Worm (Caenorhabditis elegans) whole organism, mixed stage, embryonic: ENCODE data around the gene gst-23.

Experiments used
- ces-1 ChIP-seq: fragments of 150-350 bp; optimal IDR thresholded peaks from 2 replicates; lab custom pipeline; 2014; ENCODE audit warnings: missing biosample characterization, missing genetic modification reagents, missing genetic modification characterization
- elt-3 ChIP-seq: fragments of 150-350 bp; optimal IDR thresholded peaks from 2 replicates; lab custom pipeline; 2014; ENCODE audit warnings: missing biosample characterization, missing genetic modification characterization
- ham-2 ChIP-seq: fragments of 200-800 bp; sonication (Bioruptor generic); optimal IDR thresholded peaks from 2 replicates; lab custom pipeline; 2018; ENCODE audit warnings: mild to moderate bottlenecking, missing genetic modification characterization, missing compliant biosample characterization
- lin-13 ChIP-seq: fragments of 150-350 bp; optimal IDR thresholded peaks from 2 replicates; lab custom pipeline; 2014; ENCODE audit warnings: missing biosample characterization, missing genetic modification characterization
- nhr-237 ChIP-seq: fragments of 150-350 bp; optimal IDR thresholded peaks from 2 replicates; lab custom pipeline; 2014; ENCODE audit warnings: missing biosample characterization, missing genetic modification characterization
- nhr-76 ChIP-seq: sonication (generic microtip); optimal IDR thresholded peaks from 2 replicates; lab custom pipeline; 2017; ENCODE audit warnings: missing biosample characterization, missing genetic modification characterization
- snpc-4 ChIP-seq: fragments of 150-350 bp; optimal IDR thresholded peaks from 2 replicates; lab custom pipeline; 2014; ENCODE audit warnings: missing biosample characterization, missing genetic modification characterization
- tbx-8 ChIP-seq: fragments of 200-800 bp; sonication (Bioruptor generic); optimal IDR thresholded peaks from 2 replicates; lab custom pipeline; 2018; ENCODE audit warnings: mild to moderate bottlenecking, missing genetic modification characterization, moderate library complexity, missing compliant biosample characterization
- unc-39 ChIP-seq: fragments of 150-350 bp; optimal IDR thresholded peaks from 2 replicates; lab custom pipeline; 2014; ENCODE audit warnings: missing biosample characterization, missing genetic modification characterization
- unc-62 ChIP-seq: fragments of 150-350 bp; optimal IDR thresholded peaks from 2 replicates; lab custom pipeline; 2014; ENCODE audit warnings: missing biosample characterization, missing genetic modification reagents, missing genetic modification characterization
- ztf-11 ChIP-seq: fragments of 150-350 bp; optimal IDR thresholded peaks from 2 replicates; lab custom pipeline; 2014; ENCODE audit warnings: missing biosample characterization, missing genetic modification characterization

DNA sequence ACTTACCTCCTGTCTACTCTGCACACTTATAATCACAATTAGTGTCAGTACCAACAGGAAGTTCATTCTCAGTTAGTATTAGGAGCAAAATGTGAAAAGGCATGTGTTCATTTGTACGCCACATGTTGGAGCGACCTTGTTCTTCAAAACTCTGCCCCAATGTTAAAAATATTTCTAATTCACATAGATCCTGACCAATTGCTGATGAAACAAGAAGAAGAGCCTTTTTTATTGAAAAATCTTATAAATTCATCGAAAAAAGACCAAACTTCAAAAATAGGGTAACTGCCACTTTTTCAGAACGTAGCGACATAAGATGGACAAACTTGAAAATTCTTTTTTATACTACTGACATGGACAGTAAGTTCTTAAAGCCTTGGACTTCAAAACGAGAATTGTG is 23.1 kb downstream of the gst-23 start, which contains the start of gene T28A11.17:
- TF ChIP-seq unc-62 (GFP tag; lab: Kevin White, UChicago) = no peak
- TF ChIP-seq snpc-4 (tag; lab: Kevin White, UChicago) = no peak
- no peak for TF ChIP-seq ces-1 (GFP tag; lab: Kevin White, UChicago)
- no peak for TF ChIP-seq elt-3 (tag; lab: Kevin White, UChicago)
- no peak for TF ChIP-seq nhr-76 (tag; lab: Kevin White, UChicago)
- TF ChIP-seq tbx-8 (GFP tag; lab: Kevin White, UChicago) = no peak
- TF ChIP-seq nhr-237 = no peak
- no peak for TF ChIP-seq lin-13 (tag; lab: Kevin White, UChicago)
- no peak for TF ChIP-seq unc-39 (tag; lab: Kevin White, UChicago)
- no peak for TF ChIP-seq ztf-11 (tag; lab: Kevin White, UChicago)
- no peak for TF ChIP-seq ham-2 (GFP tag; lab: Kevin White, UChicago)
